Worm (Caenorhabditis elegans) whole organism, mixed stage, embryonic: ENCODE measurements around the gene ncx-6.
A peak's percentile ranks its signal among the peaks of the same experiment; 100 is the strongest.

Source experiments
- M03D4.4 ChIP-seq: sonication (generic microtip); optimal IDR thresholded peaks from 2 replicates; lab custom pipeline; 2017; ENCODE audit warnings: mild to moderate bottlenecking, missing genetic modification characterization, missing compliant biosample characterization
- bed-3 ChIP-seq: fragments of 200-800 bp; sonication (Bioruptor generic); optimal IDR thresholded peaks from 3 replicates; lab custom pipeline; 2018; ENCODE audit warnings: mild to moderate bottlenecking, missing genetic modification characterization, moderate library complexity, missing compliant biosample characterization
- blmp-1 ChIP-seq: fragments of 150-350 bp; optimal IDR thresholded peaks from 2 replicates; lab custom pipeline; 2014; ENCODE audit warnings: missing biosample characterization, missing genetic modification characterization
- ceh-39 ChIP-seq: fragments of 150-350 bp; optimal IDR thresholded peaks from 2 replicates; lab custom pipeline; 2014; ENCODE audit warnings: missing biosample characterization, missing genetic modification characterization
- ceh-83 ChIP-seq: fragments of 200-800 bp; sonication (Bioruptor generic); optimal IDR thresholded peaks from 2 replicates; lab custom pipeline; 2018; ENCODE audit warnings: mild to moderate bottlenecking, missing genetic modification characterization, missing compliant biosample characterization
- ces-1 ChIP-seq: fragments of 150-350 bp; optimal IDR thresholded peaks from 2 replicates; lab custom pipeline; 2014; ENCODE audit warnings: missing biosample characterization, missing genetic modification reagents, missing genetic modification characterization
- drap-1 ChIP-seq: fragments of 200-800 bp; sonication (Bioruptor generic); optimal IDR thresholded peaks from 3 replicates; lab custom pipeline; 2018; ENCODE audit warnings: mild to moderate bottlenecking, missing genetic modification characterization, missing compliant biosample characterization
- elt-1 ChIP-seq: sonication (generic microtip); optimal IDR thresholded peaks from 2 replicates; lab custom pipeline; 2017; ENCODE audit warnings: missing genetic modification characterization, mild to moderate bottlenecking, missing compliant biosample characterization, antibody characterized with exemption, moderate library complexity, borderline replicate concordance; ENCODE audit not compliant: insufficient read depth
- elt-3 ChIP-seq: fragments of 150-350 bp; optimal IDR thresholded peaks from 2 replicates; lab custom pipeline; 2014; ENCODE audit warnings: missing biosample characterization, missing genetic modification characterization
- ham-2 ChIP-seq: fragments of 200-800 bp; sonication (Bioruptor generic); optimal IDR thresholded peaks from 2 replicates; lab custom pipeline; 2018; ENCODE audit warnings: mild to moderate bottlenecking, missing genetic modification characterization, missing compliant biosample characterization
- hlh-1 ChIP-seq: fragments of 150-350 bp; optimal IDR thresholded peaks from 2 replicates; lab custom pipeline; 2014; ENCODE audit warnings: missing biosample characterization, missing genetic modification reagents, missing genetic modification characterization
- lin-13 ChIP-seq: fragments of 150-350 bp; optimal IDR thresholded peaks from 2 replicates; lab custom pipeline; 2014; ENCODE audit warnings: missing biosample characterization, missing genetic modification characterization
- lin-32 ChIP-seq: fragments of 200-800 bp; sonication (Bioruptor generic); optimal IDR thresholded peaks from 2 replicates; lab custom pipeline; 2018; ENCODE audit warnings: mild to moderate bottlenecking, missing genetic modification characterization, missing compliant biosample characterization
- lsy-2 ChIP-seq: fragments of 150-350 bp; optimal IDR thresholded peaks from 2 replicates; lab custom pipeline; 2014; ENCODE audit warnings: missing biosample characterization, missing genetic modification characterization
- mep-1 ChIP-seq: fragments of 150-350 bp; optimal IDR thresholded peaks from 2 replicates; lab custom pipeline; 2017; ENCODE audit warnings: missing biosample characterization, missing genetic modification reagents, missing genetic modification characterization, inconsistent platforms
- mls-2 ChIP-seq: sonication (generic microtip); optimal IDR thresholded peaks from 2 replicates; lab custom pipeline; 2016; ENCODE audit warnings: mild to moderate bottlenecking, missing genetic modification characterization, moderate library complexity, missing compliant biosample characterization
- nhr-12 ChIP-seq: fragments of 150-350 bp; optimal IDR thresholded peaks from 2 replicates; lab custom pipeline; 2014; ENCODE audit warnings: missing biosample characterization, missing genetic modification characterization
- nhr-2 ChIP-seq: fragments of 150-350 bp; optimal IDR thresholded peaks from 2 replicates; lab custom pipeline; 2014; ENCODE audit warnings: missing biosample characterization, missing genetic modification characterization
- nhr-237 ChIP-seq: fragments of 150-350 bp; optimal IDR thresholded peaks from 2 replicates; lab custom pipeline; 2014; ENCODE audit warnings: missing biosample characterization, missing genetic modification characterization
- nhr-28 ChIP-seq: fragments of 150-350 bp; optimal IDR thresholded peaks from 2 replicates; lab custom pipeline; 2014; ENCODE audit warnings: missing biosample characterization, missing genetic modification characterization
- sem-2 ChIP-seq: fragments of 200-800 bp; sonication (Bioruptor generic); optimal IDR thresholded peaks from 2 replicates; lab custom pipeline; 2018; ENCODE audit warnings: mild to moderate bottlenecking, missing genetic modification characterization, missing compliant biosample characterization
- sptf-1 ChIP-seq: sonication (generic microtip); optimal IDR thresholded peaks from 2 replicates; lab custom pipeline; 2017; ENCODE audit warnings: mild to moderate bottlenecking, missing genetic modification characterization, moderate library complexity, missing compliant biosample characterization
- tbx-8 ChIP-seq: fragments of 200-800 bp; sonication (Bioruptor generic); optimal IDR thresholded peaks from 2 replicates; lab custom pipeline; 2018; ENCODE audit warnings: mild to moderate bottlenecking, missing genetic modification characterization, moderate library complexity, missing compliant biosample characterization
- unc-120 ChIP-seq: sonication (generic microtip); optimal IDR thresholded peaks from 2 replicates; lab custom pipeline; 2017; ENCODE audit warnings: missing genetic modification characterization, missing compliant biosample characterization; ENCODE audit not compliant: poor library complexity, severe bottlenecking
- unc-39 ChIP-seq: fragments of 150-350 bp; optimal IDR thresholded peaks from 2 replicates; lab custom pipeline; 2014; ENCODE audit warnings: missing biosample characterization, missing genetic modification characterization
- unc-62 ChIP-seq: fragments of 150-350 bp; optimal IDR thresholded peaks from 2 replicates; lab custom pipeline; 2014; ENCODE audit warnings: missing biosample characterization, missing genetic modification reagents, missing genetic modification characterization
- zip-8 ChIP-seq: fragments of 150-350 bp; optimal IDR thresholded peaks from 2 replicates; lab custom pipeline; 2014; ENCODE audit warnings: missing biosample characterization, missing genetic modification characterization
- ztf-11 ChIP-seq: fragments of 150-350 bp; optimal IDR thresholded peaks from 2 replicates; lab custom pipeline; 2014; ENCODE audit warnings: missing biosample characterization, missing genetic modification characterization

ncx-6 gene

DNA sequence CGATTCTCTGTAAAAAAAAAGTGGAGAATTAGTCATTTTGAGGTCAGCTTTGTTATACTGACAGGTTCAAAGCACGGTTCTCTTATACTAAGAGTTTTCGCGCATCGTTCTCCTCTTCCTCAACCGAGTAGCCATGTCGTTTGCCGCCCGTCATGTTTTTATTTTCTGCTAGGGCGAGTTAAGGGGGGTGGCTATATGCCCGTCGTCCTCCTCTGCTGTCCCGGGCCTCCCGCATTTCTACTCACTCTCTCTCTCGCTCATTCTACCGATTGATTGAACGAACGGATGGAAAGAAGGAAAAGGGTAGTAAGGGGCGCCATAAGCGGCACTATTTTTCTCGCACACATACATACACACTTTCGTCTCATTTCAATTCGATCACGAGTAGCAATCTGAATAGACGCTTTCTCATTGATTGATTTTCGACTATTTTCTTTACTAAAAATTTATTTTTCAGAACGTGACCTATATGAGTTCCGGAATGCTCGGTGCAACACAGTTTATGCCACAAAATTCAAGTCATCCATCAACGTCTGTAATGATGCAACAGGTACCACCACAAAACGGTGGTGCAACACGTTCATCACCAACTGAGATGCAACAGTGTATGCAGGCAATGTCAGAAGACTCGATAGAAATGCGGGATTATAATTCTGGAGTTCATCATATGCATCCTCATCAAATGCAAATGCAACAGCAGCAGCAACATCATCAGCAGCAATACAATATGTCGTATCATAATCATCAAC lies 8.4 kb downstream of the ncx-6 start:
- no peak for TF ChIP-seq elt-1 (tag; lab: Kevin White, UChicago)
- TF ChIP-seq zip-8 (tag; lab: Kevin White, UChicago): peak; percentile 40
- no peak for TF ChIP-seq mep-1 (tag; lab: Kevin White, UChicago)
- TF ChIP-seq blmp-1 (tag; lab: Kevin White, UChicago): no peak
- peak; percentile 56 for TF ChIP-seq ham-2 (GFP tag; lab: Kevin White, UChicago)
- peak; percentile 32 for TF ChIP-seq unc-120
- peak; percentile 61 for TF ChIP-seq nhr-2

DNA sequence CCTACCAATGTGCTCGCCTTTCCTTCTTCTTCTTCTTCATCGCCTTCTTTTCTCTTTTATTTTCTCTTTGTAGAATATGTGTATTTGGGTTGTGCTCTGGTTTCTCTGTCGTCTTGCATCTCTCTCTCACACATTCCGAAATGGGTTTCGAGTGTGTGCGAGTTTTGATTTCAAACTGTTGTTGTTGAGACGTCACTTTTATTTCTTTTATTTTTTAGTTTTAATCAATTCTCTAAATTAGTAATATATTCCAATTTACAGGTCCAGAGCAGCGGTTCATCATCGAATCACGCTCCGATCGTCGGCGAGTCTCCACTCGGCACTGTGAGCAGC lies 9.2 kb downstream of the ncx-6 start:
- no peak for TF ChIP-seq nhr-28 (tag; lab: Kevin White, UChicago)
- no peak for TF ChIP-seq nhr-237 (tag; lab: Kevin White, UChicago)
- no peak for TF ChIP-seq bed-3 (GFP tag; lab: Kevin White, UChicago)
- no peak for TF ChIP-seq unc-120
- TF ChIP-seq unc-39 (tag; lab: Kevin White, UChicago): no peak

DNA sequence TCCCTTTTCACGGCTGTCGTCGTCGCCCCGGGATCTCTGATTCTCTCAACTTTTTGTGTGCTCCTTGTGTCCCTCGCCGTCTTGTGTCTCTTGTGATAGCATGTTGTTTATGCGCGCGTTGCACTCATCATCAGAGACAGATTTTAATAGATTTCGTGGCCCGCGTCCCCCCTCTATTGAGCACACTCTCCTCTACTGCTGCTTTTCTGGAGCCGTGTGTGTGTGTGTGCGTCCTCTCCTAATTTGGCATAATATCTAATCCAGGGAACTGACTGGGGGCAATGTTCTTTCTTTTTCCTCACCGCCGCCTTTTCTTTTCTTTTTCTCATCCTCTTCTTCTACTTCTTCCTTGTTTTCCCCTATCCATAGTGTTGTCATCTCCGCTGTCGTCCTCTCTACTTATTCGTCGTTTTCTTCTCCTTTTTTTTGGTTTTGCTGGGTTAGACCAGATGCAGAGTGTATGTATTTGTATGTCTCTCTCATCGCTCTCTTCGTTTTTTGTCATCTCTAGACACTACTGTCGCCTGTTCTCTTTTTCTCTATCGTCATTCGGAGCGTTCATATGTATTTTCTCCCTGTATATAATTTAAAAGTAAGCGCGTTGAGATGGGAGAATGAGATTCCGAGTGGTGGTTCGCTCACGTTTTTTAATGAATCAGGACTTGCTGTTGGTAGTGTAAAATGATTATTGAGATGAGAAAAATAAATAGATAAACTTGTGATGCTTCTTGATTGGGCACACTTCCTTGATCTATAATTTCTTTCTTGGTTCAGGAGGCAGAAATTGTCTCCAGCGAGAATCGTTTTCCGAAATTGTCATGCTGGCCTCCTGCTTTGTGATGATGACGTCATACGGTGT lies 9.8 kb downstream of the ncx-6 start:
- TF ChIP-seq lin-32 (GFP tag; lab: Kevin White, UChicago) (no peak), elt-3 (tag; lab: Kevin White, UChicago) (no peak), unc-120 (peak; percentile 54), drap-1 (peak; percentile 9), lsy-2 (tag; lab: Kevin White, UChicago) (no peak), zip-8 (tag; lab: Kevin White, UChicago) (peak; percentile 81), sem-2 (GFP tag; lab: Kevin White, UChicago) (peak; percentile 27), ces-1 (GFP tag; lab: Kevin White, UChicago) (peak; percentile 80), M03D4.4 (tag; lab: Kevin White, UChicago) (peak; percentile 26), lin-13 (peak; percentile 36), hlh-1 (peak; percentile 54), ham-2 (GFP tag; lab: Kevin White, UChicago) (peak; percentile 10), sptf-1 (tag; lab: Kevin White, UChicago) (peak; percentile 31)

DNA sequence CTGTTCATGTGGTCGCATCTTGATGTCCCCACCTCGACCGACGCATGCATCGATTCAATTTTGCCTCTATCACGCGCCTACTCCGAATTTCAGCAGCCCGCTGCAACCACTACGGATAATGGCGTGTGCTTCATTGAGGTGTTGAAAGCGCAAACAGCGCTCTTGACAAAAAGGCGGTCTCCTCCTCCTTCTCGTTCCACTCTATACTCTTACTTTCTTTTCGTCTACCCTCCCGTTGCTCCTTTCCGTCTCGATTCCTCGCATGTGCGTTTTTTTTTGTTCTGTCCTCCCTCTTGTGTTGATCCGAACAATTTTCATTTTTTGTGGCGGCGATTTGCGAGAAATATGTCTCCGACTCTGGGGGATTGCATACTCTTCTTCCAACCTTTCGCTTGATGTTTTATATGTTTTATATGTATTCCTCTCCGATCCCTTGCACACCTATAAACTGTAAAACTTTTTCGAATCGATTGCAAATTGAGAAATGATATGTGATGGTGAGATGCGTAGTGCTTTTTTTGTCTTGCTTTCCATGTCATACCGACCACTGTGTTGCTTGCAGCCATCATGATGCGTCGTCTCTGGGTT lies 11.0 kb downstream of the ncx-6 start:
- TF ChIP-seq unc-62 (GFP tag; lab: Kevin White, UChicago) (no peak), sem-2 (GFP tag; lab: Kevin White, UChicago) (no peak), mep-1 (tag; lab: Kevin White, UChicago) (no peak), ham-2 (GFP tag; lab: Kevin White, UChicago) (no peak), nhr-2 (no peak), lsy-2 (tag; lab: Kevin White, UChicago) (no peak), ceh-83 (GFP tag; lab: Kevin White, UChicago) (no peak), nhr-12 (tag; lab: Kevin White, UChicago) (no peak), ztf-11 (tag; lab: Kevin White, UChicago) (no peak), elt-3 (tag; lab: Kevin White, UChicago) (no peak), ceh-39 (tag; lab: Kevin White, UChicago) (no peak), ces-1 (GFP tag; lab: Kevin White, UChicago) (no peak), tbx-8 (GFP tag; lab: Kevin White, UChicago) (no peak), lin-32 (GFP tag; lab: Kevin White, UChicago) (no peak)

DNA sequence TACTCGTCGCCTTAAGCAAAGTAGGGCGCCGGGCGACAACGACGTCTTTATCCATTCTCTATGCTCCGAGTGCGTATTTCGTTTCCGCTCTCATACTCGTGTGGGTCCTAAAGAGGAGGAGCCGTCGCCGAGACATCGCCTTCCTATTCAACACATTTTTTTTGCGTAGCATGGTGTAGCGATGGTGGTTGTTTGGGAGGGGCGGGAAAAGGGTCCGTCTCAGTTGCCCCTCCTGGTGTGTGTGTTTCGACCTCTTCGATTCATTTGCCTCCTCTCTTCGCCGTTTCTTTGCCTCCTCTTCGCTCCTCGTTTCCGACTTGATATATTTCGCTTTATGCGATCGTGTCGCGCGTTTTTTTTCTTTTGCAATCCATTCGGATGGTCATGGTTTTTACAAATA lies 12.0 kb downstream of the ncx-6 start:
- TF ChIP-seq unc-120: peak; percentile 9
- TF ChIP-seq mls-2 (tag; lab: Kevin White, UChicago): no peak
